Fruit fly (Drosophila melanogaster): ENCODE measurements around the gene CG4607.

The CG4607 gene

DNA sequence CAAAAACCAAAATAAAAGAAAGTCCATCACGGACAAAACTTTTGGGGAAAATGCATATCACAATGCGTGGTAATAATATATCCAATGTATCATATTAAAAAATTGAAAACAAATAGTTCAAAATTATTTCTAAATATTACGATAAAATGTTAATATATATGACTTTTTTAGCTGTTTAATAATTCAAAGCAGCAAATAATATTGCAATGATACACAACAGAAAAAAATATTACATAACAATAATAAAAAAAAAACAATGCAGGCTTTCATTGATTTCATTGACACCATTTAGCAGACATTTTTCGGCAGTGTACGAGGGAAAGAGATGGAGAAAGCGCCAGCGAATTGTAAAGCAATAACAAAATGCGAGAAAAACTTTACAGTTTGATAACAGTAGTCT, 25.6 kb downstream of the CG4607 start:
- no peak for TF ChIP-seq noc (tag; optimal IDR thresholded peaks at IDR 0.05)

dm6 chrX:7095292-7095911, 26.2 kb downstream of the CG4607 start:
- peak; percentile 57 for TF ChIP-seq noc (tag; optimal IDR thresholded peaks at IDR 0.05)

- no peak for TF ChIP-seq noc (tag; optimal IDR thresholded peaks at IDR 0.05)
These were observed 26.8 kb downstream of the CG4607 start for dm6 chrX:7095912-7096494.

- peak; percentile 77 for TF ChIP-seq noc (tag; optimal IDR thresholded peaks at IDR 0.05)
These were observed 27.3 kb downstream of the CG4607 start for dm6 chrX:7096495-7096995.

DNA sequence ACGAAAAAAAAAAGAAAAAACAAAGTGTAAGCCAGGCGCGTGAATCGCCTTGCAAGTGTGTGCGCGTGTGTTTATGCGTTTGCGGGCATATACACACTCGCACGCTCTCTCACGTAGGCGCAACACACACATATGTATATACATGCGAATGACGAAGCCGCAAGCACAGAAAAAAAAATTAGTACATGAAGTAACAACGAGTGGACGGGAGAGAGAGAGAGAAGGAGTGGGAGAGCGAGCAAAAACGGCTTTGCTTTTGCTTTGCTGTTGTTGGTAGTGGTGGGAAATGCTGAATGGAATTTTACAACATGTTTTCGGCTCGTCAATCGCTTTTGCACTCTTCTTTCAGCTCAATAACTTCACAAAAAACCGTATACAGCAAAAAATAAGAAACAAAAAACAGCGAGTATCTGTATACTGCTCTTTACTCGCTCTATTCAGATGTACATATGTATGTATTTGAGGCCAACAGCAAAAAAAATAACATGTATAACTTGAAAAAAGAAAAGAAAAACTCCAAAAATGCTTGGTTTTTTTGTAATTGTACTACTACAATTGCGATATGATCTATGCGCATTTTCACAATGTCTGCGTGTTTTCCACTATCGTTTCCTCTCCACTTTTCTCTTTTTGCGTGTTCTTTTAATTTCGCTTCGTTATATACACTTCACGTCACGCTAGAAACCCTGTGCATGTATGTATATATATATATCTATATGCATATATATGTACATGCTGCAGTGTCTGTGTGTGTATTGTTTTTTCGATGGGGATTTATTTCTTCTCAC, 28.1 kb downstream of the CG4607 start:
- no peak for TF ChIP-seq noc (tag; optimal IDR thresholded peaks at IDR 0.05)

DNA sequence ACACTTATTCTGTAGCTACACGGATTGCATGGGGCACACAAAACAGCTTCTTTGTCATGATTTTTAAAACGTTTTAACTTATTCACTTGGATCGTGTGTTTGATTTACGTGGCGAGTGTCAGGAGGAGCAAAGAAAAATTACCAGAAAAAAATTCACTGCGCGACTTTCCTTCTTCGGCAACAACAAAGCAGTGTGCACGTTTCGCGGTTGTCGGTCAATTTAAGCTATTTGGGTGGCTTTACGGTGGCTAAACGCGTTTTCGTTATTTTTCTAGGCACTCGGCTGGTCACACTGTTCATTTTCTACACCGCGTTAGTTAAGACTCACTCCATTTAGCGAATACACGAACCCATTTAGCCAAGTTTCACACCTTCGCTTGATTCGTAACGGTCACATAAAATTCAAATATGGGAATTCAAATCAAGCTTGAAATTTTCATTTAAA, 28.7 kb downstream of the CG4607 start, which contains the start of gene Sxl:
Gene Sxl, minus strand, starts transcription at position 195 of the 445 bp plus-strand sequence.
- TF ChIP-seq noc (tag; optimal IDR thresholded peaks at IDR 0.05), result peak; percentile 22

- no peak for TF ChIP-seq noc (tag; optimal IDR thresholded peaks at IDR 0.05)
These were observed 31.5 kb downstream of the CG4607 start for dm6 chrX:7100689-7101088.

DNA sequence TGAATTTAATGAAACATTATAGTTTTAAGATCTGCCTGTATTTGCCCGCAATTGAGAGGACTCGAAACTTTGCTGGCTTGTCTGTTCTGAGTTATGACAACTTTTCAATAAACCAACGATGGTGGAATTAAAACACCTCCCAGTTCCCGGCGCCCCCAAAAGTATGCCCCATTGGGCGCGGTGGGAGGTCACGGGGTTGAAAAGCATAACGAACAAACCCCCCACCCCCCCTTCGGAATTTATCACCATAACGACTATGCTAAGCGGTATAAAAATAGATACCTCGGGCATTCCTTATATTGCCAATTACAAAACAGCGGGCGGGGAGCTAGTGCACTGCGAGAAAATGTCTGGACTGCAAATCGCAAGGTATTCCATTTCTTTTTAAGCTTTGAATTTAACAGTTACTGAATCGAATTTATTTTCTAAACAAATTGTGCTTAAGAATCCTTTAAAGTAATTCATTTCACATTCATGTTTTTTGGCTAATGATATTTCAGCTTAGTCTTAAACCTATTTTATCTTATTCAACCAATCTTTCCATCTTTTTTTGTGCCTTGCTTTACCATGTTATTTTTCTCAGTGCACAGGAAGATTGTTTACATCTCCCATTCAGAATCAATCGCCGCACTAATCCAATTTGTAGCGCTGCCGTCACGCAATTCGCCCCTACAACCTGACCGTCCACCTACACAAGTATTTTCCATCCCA, 32.2 kb downstream of the CG4607 start:
- peak; percentile 79 for TF ChIP-seq noc (tag; optimal IDR thresholded peaks at IDR 0.05)

DNA sequence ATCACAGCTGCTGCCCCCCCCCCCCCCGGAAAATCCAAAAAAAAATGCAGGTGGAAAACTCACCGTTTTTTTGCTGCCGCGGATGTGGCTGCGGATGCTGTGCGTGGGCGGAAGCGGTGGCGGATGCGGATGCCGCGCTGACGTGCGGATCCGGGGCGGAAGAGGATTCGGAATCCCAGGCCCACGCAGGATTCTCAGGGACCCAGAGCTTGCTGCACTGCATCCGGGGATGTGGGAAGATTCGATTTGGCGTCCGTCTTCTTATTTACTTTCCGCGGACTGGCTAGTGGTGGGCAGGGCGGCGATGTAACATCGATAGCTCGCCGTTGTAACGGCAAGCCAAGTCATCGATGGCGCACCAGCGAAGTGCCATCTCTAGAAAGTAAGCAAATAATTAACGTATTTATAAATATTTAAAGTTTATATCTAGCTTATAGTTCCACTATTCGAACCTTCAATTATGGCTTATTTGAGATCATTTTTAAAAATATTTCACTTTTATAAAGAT, 32.9 kb downstream of the CG4607 start, which contains the start of gene CG4615:
Gene CG4615, minus strand, starts transcription at position 288 of the 508 bp plus-strand sequence.
- TF ChIP-seq noc (tag; optimal IDR thresholded peaks at IDR 0.05), result no peak

DNA sequence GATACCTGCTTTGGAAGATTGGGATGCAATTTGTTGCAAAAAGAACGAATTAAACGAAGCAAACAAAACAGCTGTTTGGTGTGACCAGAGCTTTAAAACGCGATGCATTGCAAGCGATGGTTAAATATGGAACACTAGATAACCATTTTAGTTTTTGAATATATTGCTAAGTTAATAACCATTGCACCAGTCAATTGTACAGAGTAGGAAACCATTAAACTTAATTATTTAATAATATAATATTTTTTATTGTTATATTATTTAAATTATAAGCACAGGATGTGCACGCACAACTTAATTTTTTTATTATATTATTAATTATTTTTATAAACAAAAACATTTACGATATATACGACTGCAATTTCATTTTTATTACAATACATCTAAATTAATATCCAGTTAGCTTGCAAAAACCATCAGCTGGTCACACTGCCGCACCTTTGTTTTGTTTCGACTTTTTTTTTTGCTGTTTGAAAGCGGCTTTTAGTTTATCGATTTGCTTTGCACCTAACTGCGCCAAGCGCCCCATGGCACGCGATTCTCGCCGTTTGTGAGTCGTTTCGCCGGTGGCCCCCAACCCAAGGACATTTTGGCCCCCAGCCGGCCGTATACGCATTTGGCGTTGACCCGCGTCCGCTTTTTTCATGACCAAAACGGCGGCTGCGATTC, 35.3 kb downstream of the CG4607 start, which contains the start of the genes CG4617 and CG8300:
Gene CG4617, minus strand, starts transcription at position 92 of the 669 bp plus-strand sequence.
Gene CG8300, plus strand, starts transcription at position 486 of the 669 bp plus-strand sequence.
- peak; percentile 12 for TF ChIP-seq noc (tag; optimal IDR thresholded peaks at IDR 0.05)

- TF ChIP-seq noc (tag; optimal IDR thresholded peaks at IDR 0.05), result no peak
These were observed 36.3 kb downstream of the CG4607 start for dm6 chrX:7105533-7105932.

- peak; percentile 40 for TF ChIP-seq noc (tag; optimal IDR thresholded peaks at IDR 0.05)
These were observed 40.8 kb downstream of the CG4607 start, which contains the start of gene fz4 for dm6 chrX:7109793-7110606. fz4 (minus strand) TSS chrX:7110321.

DNA sequence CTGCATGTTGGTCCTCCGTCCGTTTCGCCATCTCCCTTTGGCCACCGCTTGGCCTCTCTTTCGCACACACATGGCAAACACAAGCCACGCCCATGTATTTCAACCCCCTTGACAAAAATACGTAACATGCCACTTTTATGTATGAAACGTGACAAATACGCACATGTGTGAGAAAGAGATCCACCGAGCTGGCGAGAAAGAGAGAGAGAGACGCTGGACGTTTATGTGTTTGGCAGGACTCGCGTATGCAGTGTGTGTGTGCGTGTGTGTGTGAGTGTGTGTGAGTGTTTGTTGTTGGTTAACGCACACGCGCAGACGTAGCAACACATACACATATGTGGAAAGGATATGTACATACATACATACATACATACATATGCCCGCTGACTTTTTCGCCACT, 41.7 kb downstream of the CG4607 start:
- no peak for TF ChIP-seq noc (tag; optimal IDR thresholded peaks at IDR 0.05)

- no peak for TF ChIP-seq noc (tag; optimal IDR thresholded peaks at IDR 0.05)
These were observed 48.5 kb downstream of the CG4607 start for dm6 chrX:7117729-7118128.

All from whole organism, larva.